Fruit fly (Drosophila melanogaster) whole organism, prepupa: ENCODE data around the gene CG5846.

Source experiments
- CG15336 ChIP-seq: fragments of 200-800 bp; sonication (Bioruptor generic); IDR thresholded peaks from 2 replicates; pipeline ENCODE4 v1.3.6; 2022; ENCODE audit warnings: missing biosample characterization, missing genetic modification characterization
- CG1621 ChIP-seq: fragments of 200-800 bp; sonication (Bioruptor generic); optimal IDR thresholded peaks from 3 replicates; lab custom pipeline; 2018; ENCODE audit warnings: missing biosample characterization, mild to moderate bottlenecking, missing genetic modification characterization
- CG16779 ChIP-seq: fragments of 200-800 bp; sonication (Bioruptor generic); optimal IDR thresholded peaks from 3 replicates; lab custom pipeline; 2017; ENCODE audit warnings: missing biosample characterization, mild to moderate bottlenecking, missing genetic modification characterization
- CG32006 ChIP-seq: fragments of 200-800 bp; sonication (Bioruptor generic); optimal IDR thresholded peaks from 3 replicates; lab custom pipeline; 2017; ENCODE audit warnings: missing biosample characterization, mild to moderate bottlenecking, missing genetic modification characterization
- CG34406 ChIP-seq: fragments of 200-800 bp; sonication (Bioruptor generic); optimal IDR thresholded peaks from 3 replicates; lab custom pipeline; 2016; ENCODE audit warnings: missing biosample characterization, missing genetic modification characterization
- CG3919 ChIP-seq: fragments of 200-800 bp; sonication (Bioruptor generic); optimal IDR thresholded peaks from 3 replicates; lab custom pipeline; 2016; ENCODE audit warnings: missing biosample characterization, missing genetic modification characterization
- CG6163 ChIP-seq: fragments of 200-800 bp; sonication (Bioruptor generic); IDR thresholded peaks from 3 replicates; pipeline ENCODE4 v1.3.6; 2022; ENCODE audit warnings: missing biosample characterization, missing genetic modification characterization
- CG6276 ChIP-seq: fragments of 200-800 bp; sonication (Bioruptor generic); optimal IDR thresholded peaks from 2 replicates; lab custom pipeline; 2017; ENCODE audit warnings: missing biosample characterization, mild to moderate bottlenecking, missing genetic modification characterization
- CG6792 ChIP-seq: fragments of 200-800 bp; sonication (Bioruptor generic); optimal IDR thresholded peaks from 3 replicates; lab custom pipeline; 2016; ENCODE audit warnings: missing biosample characterization, missing genetic modification characterization
- CG6808 ChIP-seq: fragments of 200-800 bp; sonication (Bioruptor generic); optimal IDR thresholded peaks from 3 replicates; lab custom pipeline; 2017; ENCODE audit warnings: missing biosample characterization, missing genetic modification characterization, mild to moderate bottlenecking, moderate library complexity, missing genetic modification reagents
- CG7368 ChIP-seq: fragments of 200-800 bp; sonication (Bioruptor generic); optimal IDR thresholded peaks from 3 replicates; lab custom pipeline; 2016; ENCODE audit warnings: missing biosample characterization, missing genetic modification characterization
- CG8119 ChIP-seq: fragments of 200-800 bp; sonication (Bioruptor generic); IDR thresholded peaks from 3 replicates; pipeline ENCODE4 v1.3.6; 2022; ENCODE audit warnings: missing biosample characterization, missing genetic modification characterization
- CG9139 ChIP-seq: fragments of 200-800 bp; sonication (Bioruptor generic); optimal IDR thresholded peaks from 3 replicates; lab custom pipeline; 2017; ENCODE audit warnings: missing biosample characterization, mild to moderate bottlenecking, missing genetic modification characterization
- Eip75B ChIP-seq: fragments of 200-800 bp; sonication (Bioruptor generic); optimal IDR thresholded peaks from 3 replicates; lab custom pipeline; 2016; ENCODE audit warnings: missing biosample characterization, missing genetic modification characterization
- Eip78C ChIP-seq: fragments of 200-800 bp; sonication (Bioruptor generic); peaks from one replicate; lab custom pipeline; 2016; ENCODE audit warnings: missing biosample characterization, missing genetic modification characterization
- Ets96B ChIP-seq: fragments of 200-800 bp; optimal IDR thresholded peaks from 2 replicates; lab custom pipeline; 2019; ENCODE audit warnings: missing biosample characterization, mild to moderate bottlenecking, missing genetic modification characterization, moderate library complexity
- Gug ChIP-seq: fragments of 200-800 bp; sonication (Bioruptor generic); IDR thresholded peaks from 2 replicates; pipeline ENCODE4 v1.3.6; 2022; ENCODE audit warnings: missing biosample characterization, missing genetic modification characterization
- Hr38 ChIP-seq: sonication (Bioruptor generic); optimal IDR thresholded peaks from 2 replicates; lab custom pipeline; 2016; ENCODE audit warnings: missing biosample characterization, missing genetic modification characterization
- Hr39 ChIP-seq: fragments of 200-800 bp; sonication (Bioruptor generic); optimal IDR thresholded peaks from 2 replicates; lab custom pipeline; 2016; ENCODE audit warnings: missing biosample characterization, missing genetic modification characterization
- Hr4 ChIP-seq: fragments of 200-800 bp; sonication (Bioruptor generic); optimal IDR thresholded peaks from 3 replicates; lab custom pipeline; 2016; ENCODE audit warnings: missing biosample characterization, missing genetic modification characterization
- Met ChIP-seq: fragments of 200-800 bp; sonication (Bioruptor generic); optimal IDR thresholded peaks from 3 replicates; lab custom pipeline; 2016; ENCODE audit warnings: missing biosample characterization, missing genetic modification characterization
- OdsH ChIP-seq: fragments of 200-800 bp; sonication (Bioruptor generic); optimal IDR thresholded peaks from 3 replicates; lab custom pipeline; 2016; ENCODE audit warnings: missing biosample characterization, missing genetic modification characterization
- Smox ChIP-seq: fragments of 200-800 bp; sonication (Bioruptor generic); optimal IDR thresholded peaks from 3 replicates; lab custom pipeline; 2016; ENCODE audit warnings: missing biosample characterization, missing genetic modification characterization
- Sox102F ChIP-seq: fragments of 200-800 bp; sonication (Bioruptor generic); optimal IDR thresholded peaks from 2 replicates; lab custom pipeline; 2016; ENCODE audit warnings: missing biosample characterization, mild to moderate bottlenecking, missing genetic modification characterization
- Sox14 ChIP-seq: fragments of 200-800 bp; sonication (Bioruptor generic); optimal IDR thresholded peaks from 3 replicates; lab custom pipeline; 2016; ENCODE audit warnings: missing biosample characterization, missing genetic modification characterization
- achi ChIP-seq: fragments of 200-800 bp; sonication (Bioruptor generic); optimal IDR thresholded peaks from 3 replicates; lab custom pipeline; 2016; ENCODE audit warnings: missing biosample characterization, missing genetic modification characterization
- acj6 ChIP-seq: fragments of 200-800 bp; sonication (Bioruptor generic); optimal IDR thresholded peaks from 3 replicates; lab custom pipeline; 2016; ENCODE audit warnings: missing biosample characterization, missing genetic modification characterization
- cyc ChIP-seq: fragments of 200-800 bp; sonication (Bioruptor generic); optimal IDR thresholded peaks from 3 replicates; lab custom pipeline; 2016; ENCODE audit warnings: missing biosample characterization, missing genetic modification characterization
- dac ChIP-seq: fragments of 200-800 bp; sonication (Bioruptor generic); optimal IDR thresholded peaks from 2 replicates; lab custom pipeline; 2017; ENCODE audit warnings: missing biosample characterization, mild to moderate bottlenecking, missing genetic modification characterization
- eg ChIP-seq: fragments of 200-800 bp; sonication (Bioruptor generic); IDR thresholded peaks from 3 replicates; pipeline ENCODE4 v1.3.6; 2022; ENCODE audit warnings: missing biosample characterization, missing genetic modification characterization
- esn ChIP-seq: fragments of 200-800 bp; sonication (Bioruptor generic); optimal IDR thresholded peaks from 2 replicates; lab custom pipeline; 2016; ENCODE audit warnings: missing biosample characterization, mild to moderate bottlenecking, missing genetic modification characterization, moderate library complexity
- fkh ChIP-seq: fragments of 200-800 bp; sonication (Bioruptor generic); optimal IDR thresholded peaks from 3 replicates; lab custom pipeline; 2017; ENCODE audit warnings: missing biosample characterization, mild to moderate bottlenecking, missing genetic modification characterization, moderate library complexity
- lz ChIP-seq: fragments of 200-800 bp; sonication (Bioruptor generic); optimal IDR thresholded peaks from 3 replicates; lab custom pipeline; 2016; ENCODE audit warnings: missing biosample characterization, missing genetic modification characterization
- net ChIP-seq: fragments of 200-800 bp; sonication (Bioruptor generic); optimal IDR thresholded peaks from 3 replicates; lab custom pipeline; 2016; ENCODE audit warnings: missing biosample characterization, missing genetic modification characterization
- pdm3 ChIP-seq: fragments of 200-800 bp; sonication (Bioruptor generic); optimal IDR thresholded peaks from 3 replicates; lab custom pipeline; 2016; ENCODE audit warnings: missing biosample characterization, missing genetic modification characterization
- ss ChIP-seq, 2 experiments: fragments of 200-800 bp; sonication (Bioruptor generic); optimal IDR thresholded peaks; 2 replicates in 1 of 2; 3 replicates in 1 of 2; lab custom pipeline; 2017 to 2018; ENCODE audit warnings: mild to moderate bottlenecking in 2 of 2, missing biosample characterization in 2 of 2, missing genetic modification characterization in 2 of 2, moderate library complexity in 1 of 2
- topi ChIP-seq: fragments of 200-800 bp; sonication (Bioruptor generic); optimal IDR thresholded peaks from 3 replicates; lab custom pipeline; 2016; ENCODE audit warnings: missing biosample characterization, missing genetic modification characterization
- vri ChIP-seq: fragments of 200-800 bp; sonication (Bioruptor generic); optimal IDR thresholded peaks from 3 replicates; lab custom pipeline; 2016; ENCODE audit warnings: missing biosample characterization, mild to moderate bottlenecking, missing genetic modification characterization

Gene CG5846

dm6 chr2L:9911783-9912182 lies 45.3 kb downstream of the CG5846 start:
- peak; percentile 7 for TF ChIP-seq CG32006 (GFP tag; lab: Kevin White, UChicago)
- TF ChIP-seq CG8119 = peak; percentile 28; the same call in 2 of the 3 replicates
- peak; percentile 13 for TF ChIP-seq Hr39 (GFP tag; lab: Kevin White, UChicago)
- peak; percentile 40 for TF ChIP-seq lz (GFP tag; lab: Kevin White, UChicago)
- no peak for TF ChIP-seq vri
- TF ChIP-seq CG16779 (tag; lab: Kevin White, UChicago) = no peak
- peak; percentile 8 for TF ChIP-seq Met (GFP tag; lab: Kevin White, UChicago)
- peak; percentile 49; the same call in 2 of the 3 replicates for TF ChIP-seq CG6163 (GFP tag; lab: Robert Waterston, UW)
- TF ChIP-seq Eip75B = peak; percentile 16
- no peak for TF ChIP-seq OdsH (GFP tag; lab: Kevin White, UChicago)
- TF ChIP-seq Smox (GFP tag; lab: Kevin White, UChicago) = peak; percentile 13
- no peak for TF ChIP-seq Sox102F (GFP tag; lab: Kevin White, UChicago)
- TF ChIP-seq topi (GFP tag; lab: Kevin White, UChicago) = no peak
- no peak for TF ChIP-seq fkh (GFP tag; lab: Kevin White, UChicago)
- peak; percentile 43 for TF ChIP-seq Eip78C (GFP tag; lab: Kevin White, UChicago)
- TF ChIP-seq net (GFP tag; lab: Kevin White, UChicago) = peak; percentile 37
- peak; percentile 9 for TF ChIP-seq cyc (GFP tag; lab: Kevin White, UChicago)
- peak; percentile 6 for TF ChIP-seq achi (GFP tag; lab: Kevin White, UChicago)
- TF ChIP-seq Hr4 (GFP tag; lab: Kevin White, UChicago) = peak; percentile 67
- TF ChIP-seq Gug (GFP tag; lab: Robert Waterston, UW) = 0 out of 2 replicates have a peak, but pooled peaks have one; percentile 13
- TF ChIP-seq acj6 = peak; percentile 1
- no peak for TF ChIP-seq CG6792 (GFP tag; lab: Kevin White, UChicago)
- peak; percentile 28 for TF ChIP-seq pdm3 (GFP tag; lab: Kevin White, UChicago)
- TF ChIP-seq eg (GFP tag; lab: Robert Waterston, UW) = peak; percentile 80

- peak; percentile 33 for TF ChIP-seq esn (GFP tag; lab: Kevin White, UChicago)
- TF ChIP-seq achi (GFP tag; lab: Kevin White, UChicago) = peak; percentile 28
- TF ChIP-seq CG32006 (GFP tag; lab: Kevin White, UChicago) = no peak
- TF ChIP-seq CG9139 = peak; percentile 13
- no peak for TF ChIP-seq CG6792 (GFP tag; lab: Kevin White, UChicago)
- peak; percentile 72 for TF ChIP-seq Eip78C (GFP tag; lab: Kevin White, UChicago)
- TF ChIP-seq ss (GFP tag; optimal IDR thresholded peaks at IDR 0.05; lab: Kevin White, UChicago) = peak; percentile 20 to 29
- TF ChIP-seq CG6276 (GFP tag; lab: Kevin White, UChicago) = peak; percentile 19
- peak; percentile 6 for TF ChIP-seq pdm3 (GFP tag; lab: Kevin White, UChicago)
- TF ChIP-seq CG6163 (GFP tag; lab: Robert Waterston, UW) = 0 out of 3 replicates have a peak, but pooled peaks have one; percentile 39
- TF ChIP-seq CG3919 (GFP tag; lab: Kevin White, UChicago) = peak; percentile 32
- peak; percentile 7 for TF ChIP-seq topi (GFP tag; lab: Kevin White, UChicago)
- TF ChIP-seq CG1621 (tag; lab: Kevin White, UChicago) = no peak
- TF ChIP-seq Hr38 (GFP tag; lab: Kevin White, UChicago) = no peak
- TF ChIP-seq CG34406 = peak; percentile 17
- TF ChIP-seq Eip75B = no peak
- TF ChIP-seq CG16779 (tag; lab: Kevin White, UChicago) = peak; percentile 27
- TF ChIP-seq CG6808 = peak; percentile 7
- peak; percentile 9 for TF ChIP-seq acj6
- peak; percentile 71; the same call in 2 of the 3 replicates for TF ChIP-seq eg (GFP tag; lab: Robert Waterston, UW)
- TF ChIP-seq vri = peak; percentile 60
- no peak for TF ChIP-seq dac (GFP tag; lab: Kevin White, UChicago)
- no peak for TF ChIP-seq CG7368 (GFP tag; lab: Kevin White, UChicago)
- TF ChIP-seq CG8119 = peak; percentile 25; the same call in 1 of the 3 replicates
- TF ChIP-seq Sox14 (GFP tag; lab: Kevin White, UChicago) = peak; percentile 8
- peak; percentile 12 for TF ChIP-seq fkh (GFP tag; lab: Kevin White, UChicago)
- peak; percentile 21 for TF ChIP-seq OdsH (GFP tag; lab: Kevin White, UChicago)
- peak; percentile 37 for TF ChIP-seq net (GFP tag; lab: Kevin White, UChicago)
- TF ChIP-seq Hr4 (GFP tag; lab: Kevin White, UChicago) = peak; percentile 46
- TF ChIP-seq CG15336 (GFP tag; lab: Robert Waterston, UW) = peak; percentile 65
- TF ChIP-seq Ets96B (tag; lab: Kevin White, UChicago) = no peak
- TF ChIP-seq Sox102F (GFP tag; lab: Kevin White, UChicago) = peak; percentile 13
- TF ChIP-seq Gug (GFP tag; lab: Robert Waterston, UW) = no peak
- TF ChIP-seq lz (GFP tag; lab: Kevin White, UChicago) = no peak
Observed at dm6 chr2L:9908468-9908967, 48.5 kb downstream of the CG5846 start, which contains the start of gene CG13124. CG13124 (minus strand) TSS chr2L:9908633.
